Fruit fly (Drosophila melanogaster): ENCODE data around the gene MTA1-like.

MTA1-like gene

dm6 chr3R:5611733-5612132, 36.8 kb downstream of the MTA1-like start:
- no peak for TF ChIP-seq CG10348 (GFP tag; IDR thresholded peaks at IDR 0.05)
- TF ChIP-seq CG32121 (GFP tag; IDR thresholded peaks at IDR 0.05), result no peak
- no peak for TF ChIP-seq CG34367 (tag; optimal IDR thresholded peaks at IDR 0.05)
- TF ChIP-seq CG14655 (GFP tag; optimal IDR thresholded peaks at IDR 0.05), result no peak
- no peak for TF ChIP-seq CG13204 (GFP tag; optimal IDR thresholded peaks at IDR 0.05)
- TF ChIP-seq Ets98B (GFP tag; IDR thresholded peaks at IDR 0.05), result no peak
- no peak for TF ChIP-seq gl (tag; optimal IDR thresholded peaks at IDR 0.05)
- TF ChIP-seq Pif1B (GFP tag; optimal IDR thresholded peaks at IDR 0.05), result no peak
- no peak for TF ChIP-seq CG9948 (tag; optimal IDR thresholded peaks at IDR 0.05)
- no peak for TF ChIP-seq rn (GFP tag; IDR thresholded peaks at IDR 0.05)
- TF ChIP-seq Pif1A (GFP tag; optimal IDR thresholded peaks at IDR 0.05), result no peak

dm6 chr3R:5611167-5611566, 37.4 kb downstream of the MTA1-like start:
- TF ChIP-seq EcR (GFP tag; optimal IDR thresholded peaks at IDR 0.05) (peak; percentile 51), Pif1A (GFP tag; optimal IDR thresholded peaks at IDR 0.05) (no peak)

- TF ChIP-seq CG34367 (tag; optimal IDR thresholded peaks at IDR 0.05), result no peak
- no peak for TF ChIP-seq CG32121 (GFP tag; IDR thresholded peaks at IDR 0.05)
- no peak for TF ChIP-seq CG8159 (tag; optimal IDR thresholded peaks at IDR 0.05)
- TF ChIP-seq D1 (tag; optimal IDR thresholded peaks at IDR 0.05), result no peak
- no peak for TF ChIP-seq CG4496 (GFP tag; IDR thresholded peaks at IDR 0.05)
- no peak for TF ChIP-seq gl (tag; optimal IDR thresholded peaks at IDR 0.05)
- no peak for TF ChIP-seq CG17806 (tag; optimal IDR thresholded peaks at IDR 0.05)
- no peak for TF ChIP-seq CG9948 (tag; optimal IDR thresholded peaks at IDR 0.05)
- no peak for TF ChIP-seq CG13204 (GFP tag; optimal IDR thresholded peaks at IDR 0.05)
Measured at dm6 chr3R:5610656-5611055, 37.9 kb downstream of the MTA1-like start.

dm6 chr3R:5608422-5608821, 40.1 kb downstream of the MTA1-like start:
- TF ChIP-seq D1 (tag; optimal IDR thresholded peaks at IDR 0.05), result no peak
- TF ChIP-seq rn (GFP tag; IDR thresholded peaks at IDR 0.05), result no peak
- TF ChIP-seq CG9948 (tag; optimal IDR thresholded peaks at IDR 0.05), result no peak
- no peak for TF ChIP-seq Pif1A (GFP tag; optimal IDR thresholded peaks at IDR 0.05)
- no peak for TF ChIP-seq gl (tag; optimal IDR thresholded peaks at IDR 0.05)
- TF ChIP-seq Snoo (tag; optimal IDR thresholded peaks at IDR 0.05), result no peak
- no peak for TF ChIP-seq CG14655 (GFP tag; optimal IDR thresholded peaks at IDR 0.05)
- TF ChIP-seq CG10348 (GFP tag; IDR thresholded peaks at IDR 0.05), result no peak
- TF ChIP-seq fd96Ca (GFP tag; IDR thresholded peaks at IDR 0.05), result 0 out of 3 replicates have a peak, but pooled peaks have one; percentile 38

dm6 chr3R:5606477-5606876, 42.1 kb downstream of the MTA1-like start, which contains the start of gene asl:
Gene asl (minus strand): TSS chr3R:5606543.
- TF ChIP-seq CG9948 (tag; optimal IDR thresholded peaks at IDR 0.05), result peak; percentile 39
- TF ChIP-seq gl (tag; optimal IDR thresholded peaks at IDR 0.05), result no peak
- peak; percentile 40 for TF ChIP-seq Snoo (tag; optimal IDR thresholded peaks at IDR 0.05)
- peak; percentile 55 for TF ChIP-seq CG17806 (tag; optimal IDR thresholded peaks at IDR 0.05)
- TF ChIP-seq CG4496 (GFP tag; IDR thresholded peaks at IDR 0.05), result peak; percentile 58; the same call in 1 of the 3 replicates
- peak; percentile 54 for TF ChIP-seq CG15710 (tag; optimal IDR thresholded peaks at IDR 0.05)
- TF ChIP-seq fd96Ca (GFP tag; IDR thresholded peaks at IDR 0.05), result peak; percentile 73
- no peak for TF ChIP-seq CG12605 (GFP tag; IDR thresholded peaks at IDR 0.05)
- TF ChIP-seq D1 (tag; optimal IDR thresholded peaks at IDR 0.05), result no peak
- TF ChIP-seq CG10348 (GFP tag; IDR thresholded peaks at IDR 0.05), result no peak
- peak; percentile 66 for TF ChIP-seq CG8159 (tag; optimal IDR thresholded peaks at IDR 0.05)
- peak; percentile 69 for TF ChIP-seq Ets98B (GFP tag; IDR thresholded peaks at IDR 0.05)
- TF ChIP-seq CG32121 (GFP tag; IDR thresholded peaks at IDR 0.05), result peak; percentile 62; the same call in 1 of the 2 replicates

- TF ChIP-seq gl (tag; optimal IDR thresholded peaks at IDR 0.05) (no peak), CG34367 (tag; optimal IDR thresholded peaks at IDR 0.05) (peak; percentile 11), CG15710 (tag; optimal IDR thresholded peaks at IDR 0.05) (peak; percentile 38), Ets98B (GFP tag; IDR thresholded peaks at IDR 0.05) (no peak), fd96Ca (GFP tag; IDR thresholded peaks at IDR 0.05) (no peak), CG4496 (GFP tag; IDR thresholded peaks at IDR 0.05) (no peak), CG13204 (GFP tag; optimal IDR thresholded peaks at IDR 0.05) (no peak), CG32121 (GFP tag; IDR thresholded peaks at IDR 0.05) (no peak), rn (GFP tag; IDR thresholded peaks at IDR 0.05) (no peak), CG8301 (tag; optimal IDR thresholded peaks at IDR 0.05) (peak; percentile 11), Snoo (tag; optimal IDR thresholded peaks at IDR 0.05) (peak; percentile 35), Pif1B (GFP tag; optimal IDR thresholded peaks at IDR 0.05) (no peak), CG10348 (GFP tag; IDR thresholded peaks at IDR 0.05) (no peak), EcR (GFP tag; optimal IDR thresholded peaks at IDR 0.05) (no peak), CG9948 (tag; optimal IDR thresholded peaks at IDR 0.05) (peak; percentile 40), CG14655 (GFP tag; optimal IDR thresholded peaks at IDR 0.05) (no peak), D1 (tag; optimal IDR thresholded peaks at IDR 0.05) (no peak), CG8159 (tag; optimal IDR thresholded peaks at IDR 0.05) (peak; percentile 32), CG12605 (GFP tag; IDR thresholded peaks at IDR 0.05) (no peak), CG17806 (tag; optimal IDR thresholded peaks at IDR 0.05) (peak; percentile 29), Pif1A (GFP tag; optimal IDR thresholded peaks at IDR 0.05) (no peak)
Measured at dm6 chr3R:5601044-5601523, 47.5 kb downstream of the MTA1-like start, which contains the start of the genes kra and SecS. Gene kra (minus strand): TSS chr3R:5601136. Gene SecS (plus strand): TSS chr3R:5601433.
